Worm (Caenorhabditis elegans) whole organism, L4/young adult: ENCODE data around the gene srd-51.

Experiments
- W03F9.2 ChIP-seq: fragments of 150-350 bp; optimal IDR thresholded peaks from 2 replicates; lab custom pipeline; 2014; ENCODE audit warnings: missing biosample characterization, missing genetic modification characterization
- dao-5 ChIP-seq: sonication (generic microtip); optimal IDR thresholded peaks from 2 replicates; lab custom pipeline; 2016; ENCODE audit warnings: missing genotype, missing genetic modification characterization, moderate library complexity, missing compliant biosample characterization
- him-1 ChIP-seq: sonication (generic microtip); optimal IDR thresholded peaks from 2 replicates; lab custom pipeline; 2016; ENCODE audit warnings: missing genotype, missing genetic modification reagents, missing genetic modification characterization, missing compliant biosample characterization

srd-51 gene

DNA sequence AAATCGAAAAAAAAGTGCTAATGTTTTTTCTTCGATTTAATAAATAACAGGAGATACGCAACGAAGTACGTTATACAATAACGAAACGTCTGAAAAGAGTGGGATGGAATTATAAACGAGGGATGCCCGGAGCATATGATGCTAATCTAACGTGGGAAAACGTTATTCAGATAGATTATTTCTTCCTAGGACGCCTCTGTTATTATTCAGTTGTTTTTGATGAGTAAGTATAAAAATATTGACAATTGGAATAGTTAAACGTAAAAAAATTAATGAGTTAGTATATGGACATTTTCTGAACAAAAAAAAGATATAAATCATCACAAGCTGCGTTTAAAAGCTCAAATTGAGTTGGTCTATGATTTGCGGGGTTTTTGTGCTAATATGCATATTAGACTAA, at the start of gene srd-51:
Gene srd-51 (minus strand): TSS at position 101 of the 400 bp plus-strand sequence.
- no peak for TF ChIP-seq W03F9.2
- no peak for TF ChIP-seq dao-5 (tag; lab: Kevin White, UChicago)
- no peak for TF ChIP-seq him-1 (tag; lab: Kevin White, UChicago)

DNA sequence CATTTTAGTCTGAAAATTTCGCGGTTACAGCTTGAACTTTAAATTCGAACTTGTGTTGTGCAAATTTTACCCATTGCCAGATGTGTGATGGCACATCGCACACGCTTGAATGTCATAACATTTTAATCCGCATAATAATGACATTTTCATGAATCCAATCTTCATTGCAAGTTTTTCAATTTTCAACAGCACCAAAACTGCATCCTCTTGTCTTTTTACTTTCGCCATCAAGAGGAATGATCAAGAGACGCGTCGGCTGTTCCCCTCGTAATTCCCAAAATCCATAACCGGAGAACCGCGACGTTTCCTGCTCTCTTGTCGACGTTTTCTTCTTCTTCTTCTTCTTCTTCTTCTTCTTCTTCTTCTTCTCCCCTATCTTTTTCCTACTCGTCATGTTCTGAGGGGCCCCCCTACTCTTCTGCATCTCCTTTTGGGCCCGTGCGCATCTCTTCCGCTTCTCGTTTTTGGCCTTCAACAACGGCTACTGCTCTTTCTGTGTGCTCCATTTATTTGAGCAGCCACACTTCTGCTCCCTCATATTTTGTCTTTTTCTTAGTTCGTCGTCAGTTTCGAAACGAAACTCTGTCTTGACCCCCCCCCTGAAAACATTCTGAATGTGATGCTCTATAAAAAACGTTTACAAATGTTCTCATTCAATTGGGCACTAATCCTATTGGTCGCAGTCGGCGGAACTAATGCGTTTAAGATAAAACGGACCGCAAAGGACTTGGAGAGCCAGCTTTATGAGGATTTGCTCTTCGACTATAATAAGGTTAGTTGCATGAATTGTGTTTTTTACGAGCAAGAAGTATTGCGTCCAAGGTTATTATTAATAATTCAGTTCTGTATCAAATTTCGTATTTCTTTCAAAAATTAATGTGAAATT, 48.0 kb upstream of the srd-51 start, which contains the start of gene acr-12:
Gene acr-12 (plus strand): TSS at position 430 of the 886 bp plus-strand sequence.
- TF ChIP-seq him-1 (tag; lab: Kevin White, UChicago) (peak; percentile 74), W03F9.2 (no peak)

DNA sequence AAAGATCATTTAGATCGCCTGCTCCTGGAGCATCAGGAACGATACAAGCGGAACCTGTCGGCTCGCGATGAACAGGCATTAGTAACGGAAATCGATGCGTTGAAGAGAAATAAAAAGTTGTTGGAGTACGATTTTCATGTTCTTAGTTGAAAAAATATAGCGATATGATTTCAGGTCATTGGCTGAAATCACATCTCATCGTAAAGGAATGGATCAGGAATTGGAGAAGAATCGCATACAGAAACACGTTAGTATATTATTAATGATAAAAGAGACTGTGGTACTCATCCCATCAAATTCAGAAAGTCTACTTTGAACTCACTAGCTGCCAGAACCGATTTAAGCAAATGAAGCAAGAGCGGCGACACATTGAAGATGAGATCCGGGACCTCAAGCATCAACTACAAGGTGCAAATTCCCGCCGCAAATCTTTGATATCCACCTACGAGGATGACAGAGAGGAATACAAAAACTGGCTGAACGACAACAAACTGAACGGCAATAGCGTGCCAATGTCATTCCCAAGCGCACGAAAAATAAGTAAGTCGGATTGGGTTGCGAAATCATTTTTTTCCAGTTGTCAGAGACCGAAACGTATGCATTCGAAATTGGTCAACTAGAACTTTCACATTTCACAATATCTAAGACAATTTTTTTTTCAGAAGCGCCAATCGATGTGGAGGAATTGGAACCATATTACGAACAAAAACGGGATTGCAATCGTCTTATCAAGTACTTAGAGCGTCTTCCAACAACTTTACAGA, 45.5 kb upstream of the srd-51 start:
- no peak for TF ChIP-seq dao-5 (tag; lab: Kevin White, UChicago)
- no peak for TF ChIP-seq W03F9.2
- TF ChIP-seq him-1 (tag; lab: Kevin White, UChicago), result no peak

ce11 chrX:13528630-13529138, 44.0 kb upstream of the srd-51 start, which contains the start of gene F18H3.4:
F18H3.4 (plus strand) TSS chrX:13529088.
- TF ChIP-seq him-1 (tag; lab: Kevin White, UChicago) (no peak), W03F9.2 (peak; percentile 39), dao-5 (tag; lab: Kevin White, UChicago) (no peak)

DNA sequence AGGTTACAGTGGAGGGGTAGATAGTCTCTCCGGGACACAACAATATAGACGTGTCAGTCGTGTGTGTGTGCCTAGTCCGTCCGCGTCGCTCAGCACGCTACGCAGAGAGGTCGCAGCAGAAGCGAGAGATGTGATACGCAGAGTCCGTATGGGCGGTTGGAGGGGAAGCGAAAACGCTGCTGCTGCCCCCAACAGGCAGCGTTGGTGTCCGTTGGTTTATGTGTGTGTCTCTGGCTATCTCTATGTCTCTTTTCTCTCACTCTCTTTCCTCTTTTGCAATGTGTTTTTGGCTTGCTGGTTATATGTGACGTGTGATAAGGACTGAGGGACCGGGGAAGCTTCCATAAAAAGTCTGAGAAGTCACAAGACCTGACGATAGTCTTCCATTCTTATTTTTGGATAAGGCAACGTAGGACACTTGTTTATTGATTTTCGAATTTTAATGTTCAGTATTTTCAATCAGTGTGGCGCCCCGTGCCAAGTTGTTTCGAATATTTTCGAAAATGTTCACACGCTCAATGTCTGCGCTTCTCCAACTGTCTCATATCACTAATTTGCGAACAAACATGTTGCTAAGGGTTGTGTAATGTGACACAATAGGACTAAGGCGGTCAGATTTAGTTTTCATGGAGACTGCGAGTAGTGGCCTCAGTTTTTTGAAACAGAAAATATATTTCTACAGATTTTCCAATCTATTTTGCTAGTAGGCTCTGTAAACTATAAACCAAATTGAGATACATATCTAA, 42.8 kb upstream of the srd-51 start, which contains the start of gene pab-2:
Gene pab-2 (minus strand): TSS at position 69 of the 746 bp plus-strand sequence.
- TF ChIP-seq dao-5 (tag; lab: Kevin White, UChicago) (no peak), him-1 (tag; lab: Kevin White, UChicago) (peak; percentile 81), W03F9.2 (peak; percentile 69)

DNA sequence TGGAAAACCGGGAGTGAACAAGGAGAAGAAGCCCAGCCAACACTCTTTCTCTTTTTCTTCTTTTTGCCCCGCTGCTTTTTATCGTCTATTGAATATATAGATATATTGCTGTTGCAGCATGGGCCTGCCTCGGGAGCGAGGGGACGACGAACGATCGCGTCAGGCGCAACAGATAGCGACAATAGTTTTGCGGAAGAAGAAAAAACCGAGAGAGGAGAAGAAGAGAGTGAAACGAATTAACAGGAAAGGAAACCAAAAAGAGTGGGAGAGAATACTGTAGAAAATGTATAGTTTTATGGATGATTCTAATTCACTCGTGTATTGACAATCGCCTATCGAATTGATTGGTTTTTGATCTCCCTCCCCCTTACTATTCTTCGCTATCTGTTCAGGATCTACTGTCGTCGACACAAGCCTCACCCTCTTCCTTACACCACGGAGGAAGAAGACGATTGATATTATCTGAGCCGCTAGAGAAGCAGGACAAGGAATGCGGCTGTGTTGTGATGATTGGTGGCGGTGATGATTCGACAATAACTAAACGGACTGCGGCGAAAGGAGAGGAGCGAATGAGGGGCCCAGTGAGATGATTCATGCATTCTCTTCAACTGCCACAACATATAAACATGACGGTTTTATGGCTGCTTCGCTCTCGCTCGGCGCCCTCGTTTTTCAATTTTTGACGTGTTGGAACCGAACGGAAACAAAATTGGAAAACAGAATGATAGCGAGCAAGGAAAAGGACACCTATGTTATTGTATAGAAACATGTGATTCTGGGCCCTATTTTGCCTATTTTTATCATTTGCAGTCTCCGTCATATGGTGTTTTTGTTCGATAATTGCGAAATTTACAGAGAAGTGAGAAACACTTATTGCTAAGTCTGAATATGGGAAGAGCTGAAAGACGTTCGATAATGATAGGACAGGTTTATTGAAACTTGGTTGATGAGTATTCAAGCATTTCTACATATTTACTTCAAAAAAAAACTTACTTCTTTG, 41.8 kb upstream of the srd-51 start:
- TF ChIP-seq W03F9.2 (no peak), dao-5 (tag; lab: Kevin White, UChicago) (no peak), him-1 (tag; lab: Kevin White, UChicago) (no peak)

DNA sequence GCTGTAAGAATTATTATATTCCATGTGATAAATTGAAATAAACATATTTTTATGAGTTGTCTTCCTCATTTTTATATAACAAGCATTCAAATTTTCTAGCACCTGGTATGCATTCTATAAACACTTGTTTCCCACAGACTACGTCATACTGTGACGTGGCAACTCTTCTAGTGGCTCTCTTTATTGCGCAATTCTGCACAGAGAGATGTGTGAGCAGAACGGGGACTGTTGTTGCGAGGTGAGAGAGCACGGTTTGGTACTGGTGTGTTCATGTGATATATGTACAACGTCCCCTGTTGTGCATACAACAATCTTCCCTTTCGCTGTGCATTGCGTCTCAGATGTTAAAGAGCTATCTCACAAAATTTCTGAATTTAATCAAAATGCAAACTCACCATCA, 40.4 kb upstream of the srd-51 start:
- TF ChIP-seq W03F9.2, result no peak
- TF ChIP-seq dao-5 (tag; lab: Kevin White, UChicago), result no peak
- TF ChIP-seq him-1 (tag; lab: Kevin White, UChicago), result no peak

DNA sequence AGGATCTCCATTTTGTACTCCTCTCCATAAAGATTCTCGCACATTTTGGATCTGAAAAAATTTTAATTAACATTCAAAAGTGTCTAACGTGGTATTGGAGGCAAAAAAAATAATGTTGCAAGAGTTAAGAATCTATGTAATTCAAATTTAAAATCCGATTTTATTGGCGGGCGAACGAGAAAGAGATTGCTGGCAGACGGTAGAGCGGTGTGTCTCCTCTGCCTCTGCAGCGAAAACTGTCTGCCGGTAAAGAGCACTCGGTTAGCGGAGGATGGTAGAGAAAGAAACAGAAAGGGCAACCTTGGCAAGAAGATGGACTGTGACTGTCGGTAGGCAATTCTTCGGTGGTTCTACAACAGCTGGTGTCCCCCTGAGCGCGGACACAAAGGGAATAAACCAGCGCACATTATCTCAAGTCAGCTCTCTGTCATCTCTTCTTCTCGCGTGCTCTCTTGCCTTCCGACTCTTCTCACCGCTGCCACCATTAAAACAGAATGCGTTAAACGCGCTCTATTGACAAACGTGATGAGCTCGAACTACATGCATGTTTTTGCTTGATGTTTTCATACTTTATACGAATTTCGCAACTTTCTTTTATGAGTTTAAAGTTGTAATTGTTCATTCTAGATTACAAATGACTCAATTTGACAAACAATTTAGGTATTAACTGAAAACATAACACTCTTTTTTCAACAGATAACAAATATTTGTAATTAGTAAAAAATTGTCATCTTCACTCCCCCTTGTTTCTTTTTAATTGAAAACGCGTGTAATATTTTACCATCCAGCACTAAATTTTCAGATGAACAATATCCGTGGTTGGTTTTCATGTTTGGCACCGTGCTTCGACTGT, 34.4 kb upstream of the srd-51 start, which contains the start of the genes cdk-4 and F18H3.1:
Gene cdk-4 (minus strand): TSS at position 51 of the 853 bp plus-strand sequence.
Gene F18H3.1 (plus strand): TSS at position 803 of the 853 bp plus-strand sequence.
- TF ChIP-seq W03F9.2 (no peak), him-1 (tag; lab: Kevin White, UChicago) (peak; percentile 53)

DNA sequence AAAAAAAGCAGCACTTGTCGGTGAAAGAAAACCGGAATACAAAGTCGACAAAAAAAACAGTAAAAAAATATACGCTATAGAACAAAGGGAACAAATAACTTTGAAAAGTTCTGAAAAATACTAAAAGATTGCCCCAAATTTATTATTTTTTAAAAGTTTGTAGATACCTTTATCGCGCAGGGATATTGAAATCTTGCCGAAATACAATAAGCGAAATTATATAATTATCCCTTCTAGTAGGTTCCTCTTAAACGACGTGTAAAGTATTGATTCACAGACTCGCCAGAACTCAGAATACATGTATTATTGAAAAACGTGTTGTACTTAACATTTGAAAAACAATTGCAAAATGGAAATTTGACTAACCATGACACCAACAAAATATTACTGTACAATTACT, 29.7 kb upstream of the srd-51 start:
- peak; percentile 92 for TF ChIP-seq W03F9.2
- peak; percentile 94 for TF ChIP-seq him-1 (tag; lab: Kevin White, UChicago)
- TF ChIP-seq dao-5 (tag; lab: Kevin White, UChicago), result no peak

DNA sequence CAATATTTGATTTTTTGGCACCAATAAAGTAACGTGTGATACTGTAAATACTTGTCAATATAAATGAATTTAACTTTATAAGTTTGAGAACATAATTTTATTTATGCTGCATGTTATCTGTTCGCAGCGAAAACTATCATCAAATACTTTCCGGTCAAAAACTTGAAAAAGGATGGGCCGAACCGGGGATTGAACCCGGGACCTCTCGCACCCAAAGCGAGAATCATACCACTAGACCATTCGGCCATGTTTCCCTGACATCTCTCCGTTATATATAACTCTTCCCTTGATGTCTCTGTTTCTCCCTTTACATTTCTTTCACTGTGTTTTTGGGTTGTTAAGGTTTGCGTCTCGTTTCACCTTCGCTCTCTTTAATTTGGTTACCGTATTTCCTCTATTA, 27.1 kb upstream of the srd-51 start:
- TF ChIP-seq him-1 (tag; lab: Kevin White, UChicago) (peak; percentile 61), W03F9.2 (peak; percentile 49), dao-5 (tag; lab: Kevin White, UChicago) (peak; percentile 78)

DNA sequence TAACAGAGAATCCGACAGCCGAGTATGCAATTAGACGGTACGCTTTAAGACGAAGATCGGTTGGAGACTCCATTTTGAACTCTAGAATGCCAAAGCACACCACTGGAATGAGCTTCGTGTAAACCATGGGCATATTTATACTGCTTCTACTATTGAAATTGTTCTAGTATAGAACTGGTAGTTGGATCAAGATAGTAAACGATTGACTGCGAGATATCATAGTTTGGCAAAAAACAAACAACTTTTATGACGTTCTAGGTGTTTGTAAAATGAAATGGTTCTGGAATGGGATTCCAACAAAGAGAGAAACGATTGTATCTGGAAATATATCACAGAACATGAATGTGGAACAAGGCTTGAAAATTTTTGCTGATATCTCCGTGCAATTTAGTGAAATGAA, 26.3 kb upstream of the srd-51 start, which contains the start of gene col-185:
Gene col-185 (minus strand): TSS at position 101 of the 400 bp plus-strand sequence.
- TF ChIP-seq dao-5 (tag; lab: Kevin White, UChicago) (no peak), W03F9.2 (no peak), him-1 (tag; lab: Kevin White, UChicago) (no peak)
